Worm (Caenorhabditis elegans) whole organism, young adult: ENCODE measurements around the gene ZK666.1.

Experiments
- B0261.1 ChIP-seq: sonication (generic microtip); optimal IDR thresholded peaks from 2 replicates; lab custom pipeline; 2016; ENCODE audit warnings: mild to moderate bottlenecking, missing genetic modification characterization, moderate library complexity, missing compliant biosample characterization
- C06A6.2 ChIP-seq: fragments of 200-800 bp; sonication (Bioruptor generic); conservative IDR thresholded peaks from 2 replicates; pipeline ENCODE4 v1.3.6; 2022; ENCODE audit warnings: missing genetic modification characterization, missing compliant biosample characterization
- F22D6.2 ChIP-seq: sonication (generic microtip); optimal IDR thresholded peaks from 2 replicates; lab custom pipeline; 2016; ENCODE audit warnings: mild to moderate bottlenecking, missing genetic modification characterization, missing compliant biosample characterization
- F33H1.4 ChIP-seq: fragments of 200-800 bp; sonication (Bioruptor generic); IDR thresholded peaks from 2 replicates; pipeline ENCODE4 v1.3.6; 2022; ENCODE audit warnings: missing genetic modification reagents, missing genetic modification characterization, missing compliant biosample characterization
- F55B11.4 ChIP-seq: sonication (generic microtip); optimal IDR thresholded peaks from 2 replicates; lab custom pipeline; 2016; ENCODE audit warnings: missing compliant biosample characterization, missing genetic modification characterization, borderline replicate concordance; ENCODE audit not compliant: insufficient read depth
- F57A8.1 ChIP-seq: fragments of 200-800 bp; sonication (Bioruptor generic); optimal IDR thresholded peaks from 2 replicates; lab custom pipeline; 2018; ENCODE audit warnings: mild to moderate bottlenecking, missing genetic modification characterization, moderate library complexity, missing compliant biosample characterization
- F57C9.4 ChIP-seq: sonication (generic microtip); optimal IDR thresholded peaks from 2 replicates; lab custom pipeline; 2017; ENCODE audit warnings: mild to moderate bottlenecking, missing genetic modification characterization, missing compliant biosample characterization
- aptf-3 ChIP-seq: fragments of 200-800 bp; sonication (Bioruptor generic); IDR thresholded peaks from 2 replicates; pipeline ENCODE4 v1.3.6; 2022; ENCODE audit warnings: missing genetic modification characterization, missing compliant biosample characterization
- attf-3 ChIP-seq: fragments of 200-800 bp; sonication (Bioruptor generic); conservative IDR thresholded peaks from 2 replicates; pipeline ENCODE4 v1.3.6; 2022; ENCODE audit warnings: missing genetic modification reagents, missing genetic modification characterization, missing compliant biosample characterization
- bed-2 ChIP-seq: fragments of 200-800 bp; sonication (Bioruptor generic); IDR thresholded peaks from 2 replicates; pipeline ENCODE4 v1.3.6; 2022; ENCODE audit warnings: missing genetic modification reagents, missing genetic modification characterization, missing compliant biosample characterization
- cebp-1 ChIP-seq, 2 experiments: fragments of 200-800 bp in 1 of 2; sonication (Bioruptor generic) in 1 of 2; sonication (generic microtip) in 1 of 2; IDR thresholded peaks in 1 of 2; optimal IDR thresholded peaks in 1 of 2; 2 replicates each; pipeline versions ENCODE4 v1.3.6 to Lab custom; 2017 to 2022; ENCODE audit warnings: missing compliant biosample characterization in 2 of 2, missing genetic modification characterization in 2 of 2, mild to moderate bottlenecking in 1 of 2, missing genetic modification reagents in 1 of 2, moderate library complexity in 1 of 2
- ceh-100 ChIP-seq: fragments of 200-800 bp; sonication (Bioruptor generic); IDR thresholded peaks from 2 replicates; pipeline ENCODE4 v1.3.6; 2022; ENCODE audit warnings: missing genetic modification reagents, missing genetic modification characterization, missing compliant biosample characterization
- ceh-58 ChIP-seq: fragments of 200-800 bp; sonication (Bioruptor generic); IDR thresholded peaks from 2 replicates; pipeline ENCODE4 v1.3.6; 2022; ENCODE audit warnings: missing genetic modification characterization, missing compliant biosample characterization
- ceh-79 ChIP-seq: sonication (generic microtip); optimal IDR thresholded peaks from 2 replicates; lab custom pipeline; 2017; ENCODE audit warnings: mild to moderate bottlenecking, missing genetic modification characterization, missing compliant biosample characterization
- dox-1 ChIP-seq: fragments of 200-800 bp; sonication (Bioruptor generic); IDR thresholded peaks from 2 replicates; pipeline ENCODE4 v1.3.6; 2022; ENCODE audit warnings: missing genetic modification reagents, missing genetic modification characterization, missing compliant biosample characterization
- egrh-3 ChIP-seq: fragments of 200-800 bp; sonication (Bioruptor generic); IDR thresholded peaks from 2 replicates; pipeline ENCODE4 v1.3.6; 2022; ENCODE audit warnings: missing genetic modification reagents, missing genetic modification characterization, missing compliant biosample characterization
- ets-4 ChIP-seq: fragments of 200-800 bp; sonication (Bioruptor generic); optimal IDR thresholded peaks from 2 replicates; lab custom pipeline; 2018; ENCODE audit warnings: mild to moderate bottlenecking, missing genetic modification characterization, missing compliant biosample characterization
- lag-1 ChIP-seq: fragments of 200-800 bp; sonication (Bioruptor generic); IDR thresholded peaks from 2 replicates; pipeline ENCODE4 v1.3.6; 2022; ENCODE audit warnings: missing genetic modification reagents, missing genetic modification characterization, missing compliant biosample characterization
- let-526 ChIP-seq: fragments of 200-800 bp; sonication (Bioruptor generic); IDR thresholded peaks from 2 replicates; pipeline ENCODE4 v1.3.6; 2022; ENCODE audit warnings: missing genetic modification reagents, missing genetic modification characterization, missing compliant biosample characterization
- let-607 ChIP-seq, 2 experiments: fragments of 200-800 bp in 1 of 2; sonication (Bioruptor generic) in 1 of 2; sonication (generic microtip) in 1 of 2; optimal IDR thresholded peaks; 2 replicates each; lab custom pipeline; 2016 to 2018; ENCODE audit warnings: mild to moderate bottlenecking in 2 of 2, missing compliant biosample characterization in 2 of 2, missing genetic modification characterization in 2 of 2, moderate library complexity in 2 of 2, missing genotype in 1 of 2
- lin-54 ChIP-seq: fragments of 200-800 bp; sonication (Bioruptor generic); optimal IDR thresholded peaks from 2 replicates; lab custom pipeline; 2018; ENCODE audit warnings: mild to moderate bottlenecking, missing genetic modification characterization, missing compliant biosample characterization
- madf-3 ChIP-seq: fragments of 200-800 bp; sonication (Bioruptor generic); IDR thresholded peaks from 2 replicates; pipeline ENCODE4 v1.3.6; 2022; ENCODE audit warnings: missing genetic modification reagents, missing genetic modification characterization, missing compliant biosample characterization
- nhr-80 ChIP-seq: sonication (generic microtip); optimal IDR thresholded peaks from 2 replicates; lab custom pipeline; 2016; ENCODE audit warnings: missing genetic modification characterization, missing compliant biosample characterization
- repo-1 ChIP-seq: sonication (generic microtip); optimal IDR thresholded peaks from 2 replicates; lab custom pipeline; 2017; ENCODE audit warnings: mild to moderate bottlenecking, missing genetic modification characterization, missing compliant biosample characterization
- rpc-1 ChIP-seq, 2 experiments: fragments of 150-350 bp in 1 of 2; sonication (generic microtip) in 1 of 2; optimal IDR thresholded peaks; 2 replicates each; lab custom pipeline; 2014 to 2018; ENCODE audit warnings: missing biosample characterization in 1 of 2, missing genetic modification characterization in 1 of 2, missing genetic modification reagents in 1 of 2, missing genotype in 1 of 2
- sdz-38 ChIP-seq: sonication (generic microtip); optimal IDR thresholded peaks from 2 replicates; lab custom pipeline; 2016; ENCODE audit warnings: missing genotype, missing genetic modification characterization, missing compliant biosample characterization
- sea-2 ChIP-seq: fragments of 200-800 bp; sonication (Bioruptor generic); IDR thresholded peaks from 2 replicates; pipeline ENCODE4 v1.3.6; 2022; ENCODE audit warnings: missing genetic modification characterization, missing compliant biosample characterization
- snpc-1.3 ChIP-seq: sonication (generic microtip); optimal IDR thresholded peaks from 2 replicates; lab custom pipeline; 2017; ENCODE audit warnings: missing genetic modification characterization, mild to moderate bottlenecking, missing compliant biosample characterization, antibody characterized with exemption, moderate library complexity, missing genotype, missing genetic modification reagents; ENCODE audit not compliant: insufficient read depth
- ztf-22 ChIP-seq: fragments of 200-800 bp; sonication (Bioruptor generic); optimal IDR thresholded peaks from 2 replicates; lab custom pipeline; 2018; ENCODE audit warnings: mild to moderate bottlenecking, missing genetic modification characterization, moderate library complexity, missing compliant biosample characterization
- ztf-26 ChIP-seq: sonication (generic microtip); optimal IDR thresholded peaks from 2 replicates; lab custom pipeline; 2017; ENCODE audit warnings: missing genetic modification characterization, missing compliant biosample characterization
- ztf-6 ChIP-seq: fragments of 200-800 bp; sonication (Bioruptor generic); IDR thresholded peaks from 2 replicates; pipeline ENCODE4 v1.3.6; 2022; ENCODE audit warnings: missing genetic modification reagents, missing genetic modification characterization, missing compliant biosample characterization

The ZK666.1 gene

DNA sequence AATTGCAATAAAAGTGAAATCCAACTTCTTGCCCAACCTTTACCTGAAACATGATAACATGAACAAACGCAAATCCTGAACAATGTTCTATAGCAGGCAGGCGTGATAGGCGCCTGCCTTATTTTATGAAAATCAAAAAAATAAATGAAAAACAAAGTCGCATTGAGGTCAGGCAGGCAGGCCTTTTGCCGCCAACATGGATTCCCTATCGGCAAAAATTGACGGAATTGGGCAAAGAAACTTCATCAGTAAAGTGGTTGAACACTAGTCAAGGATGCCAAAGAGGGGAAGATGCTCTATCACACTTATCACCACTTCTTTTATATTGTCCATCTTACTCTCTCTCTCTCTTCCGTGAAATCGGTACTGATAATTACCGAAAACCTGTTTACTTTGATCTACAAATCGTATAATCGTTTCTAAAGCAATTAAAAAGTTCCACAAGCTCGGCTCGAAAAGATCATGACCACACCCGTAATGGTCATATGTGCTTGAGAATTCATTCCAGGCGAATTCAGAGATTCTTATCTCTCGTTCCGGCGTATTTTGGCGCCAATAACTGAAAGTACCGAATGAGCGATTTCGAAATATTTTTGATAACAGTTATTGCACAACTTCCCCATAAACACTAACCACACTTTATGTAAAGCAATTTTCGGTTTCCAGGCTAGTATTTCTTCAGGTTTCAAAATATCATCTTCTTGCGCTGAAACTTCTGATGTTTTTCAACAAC is 10.8 kb upstream of the ZK666.1 start, which contains the start of the genes clec-60 and ZK666.11:
TSS of gene clec-60 (minus strand) at position 51 of the 733 bp plus-strand sequence.
TSS of gene ZK666.11 (plus strand) at position 699 of the 733 bp plus-strand sequence.
- TF ChIP-seq cebp-1 (GFP tag; IDR thresholded peaks at IDR 0.05; lab: Robert Waterston, UW): 0 out of 2 replicates have a peak, but pooled peaks have one; percentile 49
- TF ChIP-seq cebp-1 (tag; optimal IDR thresholded peaks at IDR 0.05; lab: Kevin White, UChicago): no peak
- TF ChIP-seq nhr-80 (tag; lab: Kevin White, UChicago): peak; percentile 6
- no peak for TF ChIP-seq F57C9.4 (tag; lab: Kevin White, UChicago)
- TF ChIP-seq F55B11.4: no peak

DNA sequence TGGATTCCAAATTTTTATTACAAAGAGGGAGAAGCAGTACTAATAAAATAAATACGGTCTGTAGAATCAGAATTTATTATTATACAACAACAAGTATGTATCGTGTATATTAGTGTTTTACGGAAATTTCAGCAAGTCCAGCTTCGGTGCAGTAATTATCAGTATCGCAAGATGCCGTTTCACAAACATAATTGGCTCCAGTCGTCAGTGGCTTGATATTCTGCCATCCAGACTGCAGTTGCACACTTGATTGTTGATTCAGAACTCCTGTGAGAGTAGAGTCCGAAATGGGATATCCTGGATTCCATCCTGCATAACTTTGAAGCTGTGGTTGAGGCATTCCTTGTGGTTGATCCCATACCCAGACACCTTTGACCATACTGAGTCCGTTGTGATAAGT is 8.9 kb upstream of the ZK666.1 start:
- TF ChIP-seq bed-2 (GFP tag; lab: Robert Waterston, UW) (no peak), ztf-6 (GFP tag; lab: Robert Waterston, UW) (no peak), aptf-3 (GFP tag; lab: Robert Waterston, UW) (no peak), F57A8.1 (GFP tag; lab: Kevin White, UChicago) (no peak), ceh-58 (GFP tag; lab: Robert Waterston, UW) (no peak), F33H1.4 (GFP tag; lab: Robert Waterston, UW) (no peak), sdz-38 (tag; lab: Kevin White, UChicago) (no peak), lin-54 (GFP tag; lab: Kevin White, UChicago) (no peak), snpc-1.3 (tag; lab: Kevin White, UChicago) (no peak), nhr-80 (tag; lab: Kevin White, UChicago) (no peak), B0261.1 (tag; lab: Kevin White, UChicago) (no peak), F22D6.2 (no peak), ztf-26 (no peak), attf-3 (GFP tag; lab: Robert Waterston, UW) (no peak), ceh-79 (tag; lab: Kevin White, UChicago) (no peak)

DNA sequence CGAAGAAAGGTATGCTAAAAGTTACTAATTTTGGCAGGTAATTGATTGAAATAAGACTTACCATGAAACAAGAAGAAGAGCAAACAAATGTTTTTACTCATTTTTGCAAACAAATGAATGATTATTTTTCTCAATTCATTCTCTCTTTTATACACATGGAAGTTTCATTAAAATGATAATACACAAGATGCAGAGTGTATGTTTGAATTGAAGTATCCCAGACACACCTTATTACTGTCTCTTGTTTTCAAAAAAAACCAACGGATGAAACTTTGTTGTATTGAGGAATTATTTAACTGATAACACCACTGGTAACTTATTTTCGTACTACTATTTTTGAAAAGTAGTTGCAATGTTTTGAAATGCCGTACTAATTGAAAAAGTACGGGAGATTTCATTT is 8.2 kb upstream of the ZK666.1 start, which contains the start of gene clec-59:
TSS of gene clec-59 (minus strand) at position 101 of the 400 bp plus-strand sequence.
- TF ChIP-seq ztf-22: no peak
- TF ChIP-seq rpc-1 (optimal IDR thresholded peaks at IDR 0.05; lab: Kevin White, UChicago): no peak
- TF ChIP-seq rpc-1 (tag; optimal IDR thresholded peaks at IDR 0.05; lab: Kevin White, UChicago): no peak
- no peak for TF ChIP-seq ceh-100
- TF ChIP-seq madf-3 (GFP tag; lab: Robert Waterston, UW): no peak
- no peak for TF ChIP-seq C06A6.2 (GFP tag; lab: Robert Waterston, UW)

DNA sequence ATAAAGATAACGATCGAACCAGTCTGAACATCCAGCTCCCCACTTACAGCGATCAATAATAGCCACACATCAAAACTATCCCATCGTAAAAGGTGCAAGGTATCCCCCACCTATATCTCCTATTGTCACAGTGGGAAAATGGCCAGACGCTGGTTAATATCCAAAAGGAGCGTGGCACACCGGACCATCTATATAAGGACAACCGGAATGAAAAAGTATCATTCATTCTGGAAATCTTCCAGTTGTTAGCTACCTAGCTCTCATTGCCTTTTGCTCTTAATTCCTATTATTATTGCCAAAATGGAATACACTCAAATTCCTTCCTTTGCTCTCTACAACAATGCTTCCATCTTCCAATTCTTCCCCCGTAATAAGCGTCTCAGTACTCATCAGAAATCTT is 5.8 kb upstream of the ZK666.1 start, which contains the start of gene ZK666.4:
TSS of gene ZK666.4 (plus strand) at position 301 of the 400 bp plus-strand sequence.
- TF ChIP-seq egrh-3 (GFP tag; lab: Robert Waterston, UW): no peak
- no peak for TF ChIP-seq dox-1
- no peak for TF ChIP-seq sea-2
- TF ChIP-seq ceh-100: no peak
- TF ChIP-seq let-526 (GFP tag; lab: Robert Waterston, UW): no peak
- no peak for TF ChIP-seq F22D6.2
- no peak for TF ChIP-seq repo-1 (tag; lab: Kevin White, UChicago)
- TF ChIP-seq lag-1 (GFP tag; lab: Robert Waterston, UW): no peak
- TF ChIP-seq ets-4: no peak
- no peak for TF ChIP-seq let-607 (tag; optimal IDR thresholded peaks at IDR 0.05; lab: Kevin White, UChicago)
- no peak for TF ChIP-seq ztf-6 (GFP tag; lab: Robert Waterston, UW)
